Worm (Caenorhabditis elegans) whole organism, L1 larva: ENCODE results near the gene C25A8.5.

Source experiments
- C16A3.4 ChIP-seq: fragments of 150-350 bp; optimal IDR thresholded peaks from 2 replicates; lab custom pipeline; 2014; ENCODE audit warnings: missing biosample characterization, missing genetic modification characterization
- C34B4.2 ChIP-seq: sonication (generic microtip); optimal IDR thresholded peaks from 2 replicates; lab custom pipeline; 2017; ENCODE audit warnings: mild to moderate bottlenecking, missing genetic modification characterization, missing compliant biosample characterization
- Y116A8C.19 ChIP-seq: sonication (generic microtip); optimal IDR thresholded peaks from 2 replicates; lab custom pipeline; 2016; ENCODE audit warnings: missing compliant biosample characterization, missing genetic modification characterization, borderline replicate concordance
- aha-1 ChIP-seq: fragments of 150-350 bp; optimal IDR thresholded peaks from 2 replicates; lab custom pipeline; 2014; ENCODE audit warnings: missing biosample characterization, missing genetic modification characterization
- aly-2 ChIP-seq: fragments of 150-350 bp; optimal IDR thresholded peaks from 2 replicates; lab custom pipeline; 2014; ENCODE audit warnings: missing biosample characterization, missing genetic modification characterization
- blmp-1 ChIP-seq: fragments of 150-350 bp; optimal IDR thresholded peaks from 2 replicates; lab custom pipeline; 2014; ENCODE audit warnings: missing biosample characterization, missing genetic modification characterization
- ceh-90 ChIP-seq: sonication (generic microtip); optimal IDR thresholded peaks from 2 replicates; lab custom pipeline; 2016; ENCODE audit warnings: missing genetic modification characterization, missing compliant biosample characterization
- dpl-1 ChIP-seq, 3 experiments: fragments of 150-350 bp in 2 of 3; sonication (generic microtip) in 1 of 3; optimal IDR thresholded peaks; 2 replicates each; lab custom pipeline; 2014 to 2017; ENCODE audit warnings: missing biosample characterization in 3 of 3, missing genetic modification characterization in 3 of 3, missing genetic modification reagents in 3 of 3
- dsc-1 ChIP-seq: sonication (generic microtip); optimal IDR thresholded peaks from 2 replicates; lab custom pipeline; 2016; ENCODE audit warnings: mild to moderate bottlenecking, missing genetic modification characterization, missing compliant biosample characterization
- efl-1 ChIP-seq, 4 experiments: fragments of 150-350 bp; optimal IDR thresholded peaks in 3 of 4; peaks in 1 of 4; 1 replicate in 1 of 4; 2 replicates in 3 of 4; lab custom pipeline; 2014; ENCODE audit warnings: missing biosample characterization in 2 of 4, missing genetic modification characterization in 2 of 4, missing genetic modification reagents in 2 of 4
- efl-3 ChIP-seq: fragments of 200-800 bp; sonication (Bioruptor generic); optimal IDR thresholded peaks from 2 replicates; lab custom pipeline; 2018; ENCODE audit warnings: mild to moderate bottlenecking, missing genetic modification characterization, missing compliant biosample characterization
- egl-13 ChIP-seq: sonication (generic microtip); optimal IDR thresholded peaks from 2 replicates; lab custom pipeline; 2016; ENCODE audit warnings: missing genotype, missing genetic modification reagents, missing genetic modification characterization, missing compliant biosample characterization
- egl-27 ChIP-seq, 2 experiments: fragments of 150-350 bp in 1 of 2; sonication (generic microtip); optimal IDR thresholded peaks; 3 replicates each; lab custom pipeline; 2017 to 2018; ENCODE audit warnings: missing biosample characterization in 2 of 2, missing genetic modification characterization in 2 of 2, missing genetic modification reagents in 2 of 2
- elt-2 ChIP-seq: sonication (generic microtip); optimal IDR thresholded peaks from 2 replicates; lab custom pipeline; 2016; ENCODE audit warnings: missing genetic modification characterization, mild to moderate bottlenecking, inconsistent platforms, missing compliant biosample characterization, missing genetic modification reagents
- elt-3 ChIP-seq, 6 experiments: fragments of 150-350 bp in 1 of 6; sonication (generic microtip); optimal IDR thresholded peaks; 2 replicates each; lab custom pipeline; 2017 to 2018; ENCODE audit warnings: missing biosample characterization in 6 of 6, missing genetic modification characterization in 6 of 6, inconsistent platforms in 1 of 6
- fkh-10 ChIP-seq: sonication (generic microtip); optimal IDR thresholded peaks from 2 replicates; lab custom pipeline; 2017; ENCODE audit warnings: missing biosample characterization, missing genetic modification reagents, missing genetic modification characterization
- fkh-4 ChIP-seq: sonication (generic microtip); optimal IDR thresholded peaks from 2 replicates; lab custom pipeline; 2016; ENCODE audit warnings: missing compliant biosample characterization, missing genetic modification characterization, borderline replicate concordance
- fos-1 ChIP-seq: fragments of 150-350 bp; optimal IDR thresholded peaks from 2 replicates; lab custom pipeline; 2014; ENCODE audit warnings: missing biosample characterization, missing genetic modification characterization
- grh-1 ChIP-seq: fragments of 200-800 bp; sonication (Bioruptor generic); IDR thresholded peaks from 2 replicates; pipeline ENCODE4 v1.3.6; 2022; ENCODE audit warnings: missing genetic modification reagents, missing genetic modification characterization, missing compliant biosample characterization
- hlh-17 ChIP-seq: fragments of 200-800 bp; sonication (Bioruptor generic); optimal IDR thresholded peaks from 2 replicates; lab custom pipeline; 2018; ENCODE audit warnings: missing genetic modification characterization, mild to moderate bottlenecking, missing compliant biosample characterization, moderate library complexity, borderline replicate concordance
- irx-1 ChIP-seq: sonication (generic microtip); optimal IDR thresholded peaks from 2 replicates; lab custom pipeline; 2016; ENCODE audit warnings: missing genetic modification characterization, missing compliant biosample characterization
- isw-1 ChIP-seq: fragments of 200-800 bp; sonication (Bioruptor generic); IDR thresholded peaks from 2 replicates; pipeline ENCODE4 v1.3.6; 2022; ENCODE audit warnings: missing genetic modification characterization, missing compliant biosample characterization
- lin-13 ChIP-seq: fragments of 150-350 bp; optimal IDR thresholded peaks from 2 replicates; lab custom pipeline; 2014; ENCODE audit warnings: missing biosample characterization, missing genetic modification reagents, missing genetic modification characterization
- lin-14 ChIP-seq: fragments of 200-800 bp; sonication (Bioruptor generic); optimal IDR thresholded peaks from 2 replicates; lab custom pipeline; 2018; ENCODE audit warnings: mild to moderate bottlenecking, missing genetic modification characterization, moderate library complexity, missing compliant biosample characterization
- lin-15B ChIP-seq: fragments of 150-350 bp; sonication (generic microtip); optimal IDR thresholded peaks from 3 replicates; lab custom pipeline; 2014; ENCODE audit warnings: missing biosample characterization, missing genetic modification characterization
- lin-39 ChIP-seq: fragments of 150-350 bp; optimal IDR thresholded peaks from 2 replicates; lab custom pipeline; 2014; ENCODE audit warnings: missing biosample characterization, missing genetic modification reagents, missing genetic modification characterization
- lir-3 ChIP-seq: sonication (generic microtip); optimal IDR thresholded peaks from 2 replicates; lab custom pipeline; 2016; ENCODE audit warnings: mild to moderate bottlenecking, missing genetic modification characterization, moderate library complexity, missing compliant biosample characterization; ENCODE audit not compliant: poor library complexity
- mdl-1 ChIP-seq, 2 experiments: fragments of 150-350 bp; optimal IDR thresholded peaks; 2 replicates each; lab custom pipeline; 2014 to 2017; ENCODE audit warnings: missing biosample characterization in 2 of 2, missing genetic modification characterization in 2 of 2, inconsistent platforms in 1 of 2
- nhr-20 ChIP-seq: sonication (generic microtip); optimal IDR thresholded peaks from 2 replicates; lab custom pipeline; 2016; ENCODE audit warnings: mild to moderate bottlenecking, missing genetic modification characterization, missing compliant biosample characterization
- nhr-47 ChIP-seq: sonication (generic microtip); optimal IDR thresholded peaks from 2 replicates; lab custom pipeline; 2016; ENCODE audit warnings: mild to moderate bottlenecking, missing genetic modification characterization, moderate library complexity, missing compliant biosample characterization
- nhr-71 ChIP-seq: sonication (generic microtip); optimal IDR thresholded peaks from 2 replicates; lab custom pipeline; 2016; ENCODE audit warnings: mild to moderate bottlenecking, missing genetic modification characterization, moderate library complexity, missing compliant biosample characterization
- nhr-85 ChIP-seq: sonication (generic microtip); peaks from one replicate; lab custom pipeline; 2016; ENCODE audit warnings: missing genetic modification characterization, inconsistent platforms, missing compliant biosample characterization
- nhr-90 ChIP-seq: sonication (generic microtip); optimal IDR thresholded peaks from 2 replicates; lab custom pipeline; 2016; ENCODE audit warnings: mild to moderate bottlenecking, missing genetic modification characterization, missing compliant biosample characterization; ENCODE audit not compliant: poor library complexity
- pag-3 ChIP-seq: sonication (generic microtip); optimal IDR thresholded peaks from 2 replicates; lab custom pipeline; 2017; ENCODE audit warnings: missing genetic modification characterization, mild to moderate bottlenecking, missing compliant biosample characterization, antibody characterized with exemption, borderline replicate concordance; ENCODE audit not compliant: insufficient read depth
- pax-3 ChIP-seq: fragments of 200-800 bp; sonication (Bioruptor generic); optimal IDR thresholded peaks from 2 replicates; lab custom pipeline; 2018; ENCODE audit warnings: mild to moderate bottlenecking, missing genetic modification characterization, moderate library complexity, missing compliant biosample characterization
- skn-1 ChIP-seq: fragments of 150-350 bp; optimal IDR thresholded peaks from 2 replicates; lab custom pipeline; 2014; ENCODE audit warnings: missing biosample characterization, missing genetic modification characterization
- snu-23 ChIP-seq: sonication (generic microtip); optimal IDR thresholded peaks from 2 replicates; lab custom pipeline; 2016; ENCODE audit warnings: missing genetic modification characterization, missing compliant biosample characterization
- sox-4 ChIP-seq: sonication (generic microtip); optimal IDR thresholded peaks from 2 replicates; lab custom pipeline; 2016; ENCODE audit warnings: missing genetic modification characterization, missing compliant biosample characterization
- sptf-1 ChIP-seq: fragments of 150-350 bp; optimal IDR thresholded peaks from 2 replicates; lab custom pipeline; 2014; ENCODE audit warnings: missing biosample characterization, missing genetic modification characterization
- swsn-7 ChIP-seq: sonication (generic microtip); optimal IDR thresholded peaks from 2 replicates; lab custom pipeline; 2016; ENCODE audit warnings: missing genetic modification characterization, missing compliant biosample characterization
- tlp-1 ChIP-seq: fragments of 150-350 bp; optimal IDR thresholded peaks from 2 replicates; lab custom pipeline; 2014; ENCODE audit warnings: missing biosample characterization, missing genetic modification characterization
- unc-30 ChIP-seq: sonication (generic microtip); optimal IDR thresholded peaks from 2 replicates; lab custom pipeline; 2017; ENCODE audit warnings: missing biosample characterization, missing genetic modification characterization
- unc-86 ChIP-seq: sonication (generic microtip); optimal IDR thresholded peaks from 2 replicates; lab custom pipeline; 2016; ENCODE audit warnings: missing genetic modification characterization, missing compliant biosample characterization
- zip-4 ChIP-seq: fragments of 200-800 bp; sonication (Bioruptor generic); optimal IDR thresholded peaks from 2 replicates; lab custom pipeline; 2018; ENCODE audit warnings: mild to moderate bottlenecking, missing genetic modification characterization, moderate library complexity, missing compliant biosample characterization
- ztf-4 ChIP-seq: fragments of 150-350 bp; optimal IDR thresholded peaks from 2 replicates; lab custom pipeline; 2014; ENCODE audit warnings: missing biosample characterization, missing genetic modification characterization

The C25A8.5 gene

DNA sequence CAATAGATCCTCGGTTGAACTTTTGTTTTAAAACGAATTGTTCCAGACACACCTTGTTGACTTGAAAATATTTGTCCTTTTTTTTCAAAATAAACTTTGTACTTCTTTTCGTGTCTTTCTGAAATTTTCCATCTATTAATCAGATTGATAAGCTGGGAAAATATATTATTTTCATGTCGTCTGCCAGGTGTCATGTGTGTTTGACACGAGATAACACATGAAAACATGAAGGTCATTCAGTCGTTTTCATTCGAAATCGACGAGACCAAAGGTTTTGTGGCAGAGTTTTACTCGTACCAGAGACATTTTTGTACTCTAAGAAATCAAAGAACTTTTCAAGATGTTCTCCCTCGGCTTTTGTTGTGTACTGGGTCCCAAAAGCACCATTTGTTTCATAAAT, 21.3 kb downstream of the C25A8.5 start (continued):
- TF ChIP-seq aly-2 (no peak), dsc-1 (tag; lab: Kevin White, UChicago) (no peak), hlh-17 (GFP tag; lab: Kevin White, UChicago) (no peak), lin-13 (GFP tag; lab: Kevin White, UChicago) (no peak), fos-1 (no peak), nhr-90 (tag; lab: Kevin White, UChicago) (peak; percentile 28), egl-27 (tag; optimal IDR thresholded peaks at IDR 0.05; lab: Kevin White, UChicago) (no peak), elt-3 (tag; optimal IDR thresholded peaks at IDR 0.05; lab: Kevin White, UChicago) (peak in 2 of 6 experiments; percentile 37 to 83), lir-3 (tag; lab: Kevin White, UChicago) (no peak), tlp-1 (tag; lab: Kevin White, UChicago) (no peak), Y116A8C.19 (no peak), efl-1 (optimal IDR thresholded peaks at IDR 0.05; lab: Kevin White, UChicago) (no peak), efl-1 (GFP tag; optimal IDR thresholded peaks at IDR 0.05 in 1 of 2; lab: Kevin White, UChicago) (peak in 1 of 2 experiments; percentile 65), snu-23 (GFP tag; lab: Kevin White, UChicago) (peak; percentile 47), pax-3 (tag; lab: Kevin White, UChicago) (no peak)

DNA sequence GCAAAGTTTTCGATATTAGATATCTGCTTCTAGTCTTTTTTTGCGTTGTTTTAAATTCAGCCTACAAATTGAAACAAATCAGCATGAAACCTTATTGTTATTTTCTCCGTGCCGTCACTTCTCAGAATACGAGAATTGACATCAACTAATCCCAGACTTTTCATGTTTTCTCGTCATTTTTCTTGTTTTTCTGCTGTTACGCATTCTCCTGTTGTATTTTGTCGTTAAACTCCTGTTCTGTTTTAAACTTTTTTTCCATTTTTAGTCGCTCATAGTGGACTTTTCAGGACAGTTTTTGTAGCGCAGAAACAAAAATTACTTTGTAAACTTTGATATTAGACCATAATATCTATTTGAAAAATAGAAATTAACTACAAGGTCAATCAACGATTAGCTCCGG, 22.9 kb downstream of the C25A8.5 start:
- peak; percentile 56 for TF ChIP-seq nhr-85 (tag; lab: Kevin White, UChicago)
- TF ChIP-seq aha-1 = no peak
- TF ChIP-seq unc-30 (tag; lab: Kevin White, UChicago) = no peak
- no peak for TF ChIP-seq ceh-90 (tag; lab: Kevin White, UChicago)
- TF ChIP-seq sox-4 (tag; lab: Kevin White, UChicago) = no peak
- no peak for TF ChIP-seq nhr-90 (tag; lab: Kevin White, UChicago)

DNA sequence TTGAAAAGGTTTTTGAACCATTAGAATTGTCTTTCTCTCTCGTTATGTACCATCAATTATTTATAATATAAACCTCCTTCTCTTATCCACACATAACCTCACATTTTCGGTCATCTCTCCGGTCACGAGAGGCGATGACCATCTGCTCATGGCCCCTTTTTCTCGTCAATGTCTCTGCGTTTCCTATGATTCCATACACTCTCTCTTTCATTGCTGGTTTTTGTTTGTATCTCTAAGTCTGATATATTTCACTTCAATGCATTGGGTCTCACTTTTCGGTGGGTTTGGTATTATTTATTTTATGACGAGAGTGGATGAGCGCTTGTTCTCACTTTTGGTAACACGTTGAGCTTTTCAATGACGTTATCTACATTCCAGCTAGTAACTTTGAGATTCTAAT, 23.7 kb downstream of the C25A8.5 start:
- TF ChIP-seq skn-1 (tag; lab: Kevin White, UChicago) (peak; percentile 61), nhr-47 (peak; percentile 65), nhr-85 (tag; lab: Kevin White, UChicago) (peak; percentile 85), C34B4.2 (tag; lab: Kevin White, UChicago) (no peak), nhr-20 (tag; lab: Kevin White, UChicago) (peak; percentile 91), efl-1 (optimal IDR thresholded peaks at IDR 0.05; lab: Kevin White, UChicago) (peak; percentile 60 to 66), efl-1 (GFP tag; optimal IDR thresholded peaks at IDR 0.05 in 1 of 2; lab: Kevin White, UChicago) (peak; percentile 31 to 62), zip-4 (GFP tag; lab: Kevin White, UChicago) (no peak), dpl-1 (GFP tag; optimal IDR thresholded peaks at IDR 0.05; lab: Kevin White, UChicago) (peak; percentile 43 to 55 (median 48)), pag-3 (tag; lab: Kevin White, UChicago) (no peak), snu-23 (GFP tag; lab: Kevin White, UChicago) (peak; percentile 92), efl-3 (GFP tag; lab: Kevin White, UChicago) (no peak), elt-2 (tag; lab: Kevin White, UChicago) (peak; percentile 26), unc-86 (tag; lab: Kevin White, UChicago) (peak; percentile 95), C16A3.4 (tag; lab: Kevin White, UChicago) (peak; percentile 30), sptf-1 (tag; lab: Kevin White, UChicago) (no peak), fos-1 (peak; percentile 67), nhr-90 (tag; lab: Kevin White, UChicago) (peak; percentile 81), irx-1 (peak; percentile 27), isw-1 (GFP tag; lab: Robert Waterston, UW) (peak; percentile 3; the same call in 1 of the 2 replicates), ztf-4 (tag; lab: Kevin White, UChicago) (peak; percentile 85), swsn-7 (tag; lab: Kevin White, UChicago) (peak; percentile 78), mdl-1 (tag; optimal IDR thresholded peaks at IDR 0.05; lab: Kevin White, UChicago) (peak in 1 of 2 experiments; percentile 83), fkh-4 (no peak), elt-3 (tag; optimal IDR thresholded peaks at IDR 0.05; lab: Kevin White, UChicago) (peak in 2 of 6 experiments; percentile 39 to 51), grh-1 (GFP tag; lab: Robert Waterston, UW) (no peak; the same call in 1 of the 2 replicates), nhr-71 (tag; lab: Kevin White, UChicago) (peak; percentile 94), lin-15B (tag; lab: Kevin White, UChicago) (peak; percentile 12), dsc-1 (tag; lab: Kevin White, UChicago) (peak; percentile 50), lir-3 (tag; lab: Kevin White, UChicago) (peak; percentile 67), aha-1 (peak; percentile 16), blmp-1 (tag; lab: Kevin White, UChicago) (peak; percentile 51), lin-14 (GFP tag; lab: Kevin White, UChicago) (peak; percentile 96), egl-13 (peak; percentile 39), fkh-10 (no peak), lin-39 (tag; lab: Kevin White, UChicago) (peak; percentile 34)
